Fruit fly (Drosophila melanogaster): Measurements from ENCODE around the gene r2d2.

Gene r2d2

DNA sequence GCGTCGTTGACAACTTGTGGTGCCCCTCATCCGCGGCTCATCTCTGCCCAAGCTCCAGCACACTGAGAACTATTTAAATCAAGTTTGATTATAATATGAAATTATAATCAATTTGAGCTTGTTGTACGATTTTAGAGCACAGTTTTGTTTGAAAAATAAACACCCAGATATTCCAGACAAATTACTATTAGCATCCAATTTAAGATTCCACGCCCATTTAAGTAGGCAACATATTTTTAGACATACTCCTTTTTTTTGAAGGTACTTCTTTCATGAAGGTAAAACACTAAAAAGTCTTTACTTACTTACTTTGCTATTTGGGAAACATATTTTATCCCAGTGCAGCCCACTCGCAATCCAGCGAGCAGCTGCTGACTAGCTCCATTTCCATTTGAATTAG, 38.1 kb downstream of the r2d2 start:
- TF ChIP-seq CG32006 (GFP tag; optimal IDR thresholded peaks at IDR 0.05) = peak; percentile 9
- no peak for TF ChIP-seq spab (GFP tag; optimal IDR thresholded peaks at IDR 0.05)
- no peak for TF ChIP-seq Blimp-1 (GFP tag; optimal IDR thresholded peaks at IDR 0.05)
- no peak for TF ChIP-seq fd59A (GFP tag; optimal IDR thresholded peaks at IDR 0.05)
- no peak for TF ChIP-seq CG3032 (tag; optimal IDR thresholded peaks at IDR 0.05)
- TF ChIP-seq svp (GFP tag) = peak; percentile 35
- no peak for TF ChIP-seq CG6792 (GFP tag; optimal IDR thresholded peaks at IDR 0.05)

DNA sequence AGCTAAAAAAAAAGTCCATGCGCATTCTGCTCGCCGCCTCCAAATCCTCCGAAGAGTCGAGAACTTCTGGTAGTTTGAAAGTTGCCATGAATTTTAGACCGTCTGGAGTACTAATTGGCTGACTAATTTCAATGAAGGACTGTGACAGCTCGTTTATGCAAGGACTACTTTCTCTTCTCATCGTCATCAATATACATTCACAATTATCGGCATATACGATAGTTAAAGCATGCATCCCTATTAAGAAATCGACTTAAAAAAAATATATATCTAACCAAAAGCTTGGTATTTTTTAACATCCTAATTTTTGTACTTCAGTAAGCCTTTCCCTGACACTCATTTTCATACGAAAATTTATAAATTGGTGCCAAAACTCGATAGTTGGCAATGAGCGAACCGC, 40.2 kb downstream of the r2d2 start, which contains the start of gene CG14537:
CG14537 (plus strand) TSS at position 301 of the 400 bp plus-strand sequence.
- no peak for TF ChIP-seq Lpt (GFP tag; optimal IDR thresholded peaks at IDR 0.05)
- no peak for TF ChIP-seq Ets21C (GFP tag; optimal IDR thresholded peaks at IDR 0.05)
- no peak for TF ChIP-seq Sox102F (GFP tag; optimal IDR thresholded peaks at IDR 0.05)
- TF ChIP-seq spab (GFP tag; optimal IDR thresholded peaks at IDR 0.05) = no peak
- TF ChIP-seq Eip78C (GFP tag) = no peak
- TF ChIP-seq CG10669 (GFP tag; optimal IDR thresholded peaks at IDR 0.05) = no peak
- TF ChIP-seq Eip75B (GFP tag; optimal IDR thresholded peaks at IDR 0.05) = no peak
- TF ChIP-seq Sox15 (GFP tag; optimal IDR thresholded peaks at IDR 0.05) = no peak
- no peak for TF ChIP-seq fd85E (GFP tag; optimal IDR thresholded peaks at IDR 0.05)
- no peak for TF ChIP-seq CG8319 (GFP tag; optimal IDR thresholded peaks at IDR 0.05)
- no peak for TF ChIP-seq CG1621 (tag; optimal IDR thresholded peaks at IDR 0.05)

DNA sequence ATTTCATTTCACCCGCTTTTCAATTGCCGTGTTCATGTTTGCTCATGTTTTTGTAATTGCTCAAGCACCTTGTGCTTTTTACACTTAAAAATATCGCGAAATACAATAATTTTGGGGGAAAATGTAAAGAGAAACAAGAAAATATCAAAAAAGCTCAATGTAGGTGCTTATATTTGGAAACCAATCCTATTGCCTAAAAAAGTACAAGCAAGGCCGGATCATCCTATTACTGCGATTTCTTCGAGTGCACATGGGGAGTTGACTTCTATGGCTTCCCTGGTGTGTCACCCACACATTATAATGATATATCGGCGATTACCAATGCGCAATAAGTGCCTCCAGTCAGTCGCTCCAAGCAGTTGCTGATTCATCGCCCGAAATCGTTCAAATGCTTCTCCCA, 41.3 kb downstream of the r2d2 start:
- no peak for TF ChIP-seq Lpt (GFP tag; optimal IDR thresholded peaks at IDR 0.05)
- no peak for TF ChIP-seq OdsH (GFP tag; optimal IDR thresholded peaks at IDR 0.05)
- no peak for TF ChIP-seq salr (GFP tag; optimal IDR thresholded peaks at IDR 0.05)
- no peak for TF ChIP-seq CG8632 (GFP tag; optimal IDR thresholded peaks at IDR 0.05)
- TF ChIP-seq Blimp-1 (GFP tag; optimal IDR thresholded peaks at IDR 0.05) = no peak
- TF ChIP-seq CG16779 (tag; optimal IDR thresholded peaks at IDR 0.05) = no peak
- TF ChIP-seq CG15336 (GFP tag; IDR thresholded peaks at IDR 0.05) = no peak
- no peak for TF ChIP-seq Ets96B (tag; optimal IDR thresholded peaks at IDR 0.05)
- TF ChIP-seq Eip93F (GFP tag; optimal IDR thresholded peaks at IDR 0.05) = no peak
- TF ChIP-seq topi (GFP tag; optimal IDR thresholded peaks at IDR 0.05) = peak; percentile 18
- TF ChIP-seq CG11902 (GFP tag; optimal IDR thresholded peaks at IDR 0.05) = no peak
- TF ChIP-seq fd85E (GFP tag; optimal IDR thresholded peaks at IDR 0.05) = no peak
- peak; percentile 21 for TF ChIP-seq lz (GFP tag; optimal IDR thresholded peaks at IDR 0.05)
- no peak for TF ChIP-seq CG3919 (GFP tag; optimal IDR thresholded peaks at IDR 0.05)
- no peak for TF ChIP-seq CG4318 (GFP tag; optimal IDR thresholded peaks at IDR 0.05)
- TF ChIP-seq dsx (GFP tag; optimal IDR thresholded peaks at IDR 0.05; ENCODE audit: poor library complexity, severe bottlenecking) = no peak
- no peak for TF ChIP-seq Eip75B (GFP tag; optimal IDR thresholded peaks at IDR 0.05)
- TF ChIP-seq net (GFP tag; optimal IDR thresholded peaks at IDR 0.05) = no peak
- TF ChIP-seq CG6163 (GFP tag; IDR thresholded peaks at IDR 0.05) = no peak
- TF ChIP-seq spab (GFP tag; optimal IDR thresholded peaks at IDR 0.05) = no peak
- no peak for TF ChIP-seq CG34406 (GFP tag; optimal IDR thresholded peaks at IDR 0.05)
- TF ChIP-seq fkh (GFP tag; optimal IDR thresholded peaks at IDR 0.05) = no peak
- TF ChIP-seq esn (GFP tag; optimal IDR thresholded peaks at IDR 0.05) = peak; percentile 51
- no peak for TF ChIP-seq CG11762 (GFP tag; optimal IDR thresholded peaks at IDR 0.05; ENCODE audit: insufficient read depth)
- TF ChIP-seq vri (GFP tag; optimal IDR thresholded peaks at IDR 0.05) = peak; percentile 10
- TF ChIP-seq fd59A (GFP tag; optimal IDR thresholded peaks at IDR 0.05) = no peak
- TF ChIP-seq svp (GFP tag) = peak; percentile 49
- no peak for TF ChIP-seq pdm3 (GFP tag; optimal IDR thresholded peaks at IDR 0.05)
- no peak for TF ChIP-seq CG32006 (GFP tag; optimal IDR thresholded peaks at IDR 0.05)
- TF ChIP-seq achi (GFP tag; optimal IDR thresholded peaks at IDR 0.05) = no peak
- TF ChIP-seq CG6854 (GFP tag; optimal IDR thresholded peaks at IDR 0.05) = no peak
- TF ChIP-seq Hr4 (GFP tag; optimal IDR thresholded peaks at IDR 0.05) = no peak
- no peak for TF ChIP-seq CG7368 (GFP tag; optimal IDR thresholded peaks at IDR 0.05)
- TF ChIP-seq CG8119 (GFP tag; IDR thresholded peaks at IDR 0.05) = no peak
- peak; percentile 45 for TF ChIP-seq Eip78C (GFP tag)
- TF ChIP-seq Gug (GFP tag; IDR thresholded peaks at IDR 0.05) = no peak
- TF ChIP-seq CG10631 (GFP tag; optimal IDR thresholded peaks at IDR 0.05) = no peak
- TF ChIP-seq Smox (GFP tag; optimal IDR thresholded peaks at IDR 0.05) = peak; percentile 31
- TF ChIP-seq Hr39 (GFP tag; optimal IDR thresholded peaks at IDR 0.05) = peak; percentile 55
- peak; percentile 36 for TF ChIP-seq cyc (GFP tag; optimal IDR thresholded peaks at IDR 0.05)
